Worm (Caenorhabditis elegans) whole organism, L1 larva: Measurements from ENCODE around the gene B0034.5.

Experiments
- C04F5.9 ChIP-seq: sonication (generic microtip); optimal IDR thresholded peaks from 2 replicates; lab custom pipeline; 2016; ENCODE audit warnings: missing genetic modification characterization, missing compliant biosample characterization
- C34B4.2 ChIP-seq: sonication (generic microtip); optimal IDR thresholded peaks from 2 replicates; lab custom pipeline; 2017; ENCODE audit warnings: mild to moderate bottlenecking, missing genetic modification characterization, missing compliant biosample characterization
- aha-1 ChIP-seq: fragments of 150-350 bp; optimal IDR thresholded peaks from 2 replicates; lab custom pipeline; 2014; ENCODE audit warnings: missing biosample characterization, missing genetic modification characterization
- alr-1 ChIP-seq: fragments of 200-800 bp; sonication (Bioruptor generic); optimal IDR thresholded peaks from 2 replicates; lab custom pipeline; 2018; ENCODE audit warnings: borderline replicate concordance, mild to moderate bottlenecking, missing genetic modification characterization, missing compliant biosample characterization
- blmp-1 ChIP-seq: fragments of 150-350 bp; optimal IDR thresholded peaks from 2 replicates; lab custom pipeline; 2014; ENCODE audit warnings: missing biosample characterization, missing genetic modification characterization
- ceh-63 ChIP-seq: fragments of 200-800 bp; sonication (Bioruptor generic); optimal IDR thresholded peaks from 2 replicates; lab custom pipeline; 2018; ENCODE audit warnings: mild to moderate bottlenecking, missing genetic modification characterization, missing compliant biosample characterization
- ceh-8 ChIP-seq: fragments of 200-800 bp; sonication (Bioruptor generic); optimal IDR thresholded peaks from 2 replicates; lab custom pipeline; 2018; ENCODE audit warnings: mild to moderate bottlenecking, missing genetic modification characterization, moderate library complexity, missing compliant biosample characterization
- ceh-82 ChIP-seq, 3 experiments: fragments of 150-350 bp in 1 of 3; sonication (generic microtip) in 2 of 3; optimal IDR thresholded peaks; 2 replicates each; lab custom pipeline; 2014 to 2017; ENCODE audit warnings: missing biosample characterization in 3 of 3, missing genetic modification characterization in 3 of 3
- dpl-1 ChIP-seq, 3 experiments: fragments of 150-350 bp in 2 of 3; sonication (generic microtip) in 1 of 3; optimal IDR thresholded peaks; 2 replicates each; lab custom pipeline; 2014 to 2017; ENCODE audit warnings: missing biosample characterization in 3 of 3, missing genetic modification characterization in 3 of 3, missing genetic modification reagents in 3 of 3
- efl-3 ChIP-seq: fragments of 200-800 bp; sonication (Bioruptor generic); optimal IDR thresholded peaks from 2 replicates; lab custom pipeline; 2018; ENCODE audit warnings: mild to moderate bottlenecking, missing genetic modification characterization, missing compliant biosample characterization
- egl-13 ChIP-seq: sonication (generic microtip); optimal IDR thresholded peaks from 2 replicates; lab custom pipeline; 2016; ENCODE audit warnings: missing genotype, missing genetic modification reagents, missing genetic modification characterization, missing compliant biosample characterization
- egl-27 ChIP-seq, 2 experiments: fragments of 150-350 bp in 1 of 2; sonication (generic microtip); optimal IDR thresholded peaks; 3 replicates each; lab custom pipeline; 2017 to 2018; ENCODE audit warnings: missing biosample characterization in 2 of 2, missing genetic modification characterization in 2 of 2, missing genetic modification reagents in 2 of 2
- fkh-8 ChIP-seq: sonication (generic microtip); optimal IDR thresholded peaks from 2 replicates; lab custom pipeline; 2016; ENCODE audit warnings: mild to moderate bottlenecking, missing genetic modification characterization, missing compliant biosample characterization
- hlh-17 ChIP-seq: fragments of 200-800 bp; sonication (Bioruptor generic); optimal IDR thresholded peaks from 2 replicates; lab custom pipeline; 2018; ENCODE audit warnings: missing genetic modification characterization, mild to moderate bottlenecking, missing compliant biosample characterization, moderate library complexity, borderline replicate concordance
- hpl-2 ChIP-seq: fragments of 150-350 bp; optimal IDR thresholded peaks from 2 replicates; lab custom pipeline; 2014; ENCODE audit warnings: missing biosample characterization, missing genetic modification reagents, missing genetic modification characterization
- irx-1 ChIP-seq: sonication (generic microtip); optimal IDR thresholded peaks from 2 replicates; lab custom pipeline; 2016; ENCODE audit warnings: missing genetic modification characterization, missing compliant biosample characterization
- lin-14 ChIP-seq: fragments of 200-800 bp; sonication (Bioruptor generic); optimal IDR thresholded peaks from 2 replicates; lab custom pipeline; 2018; ENCODE audit warnings: mild to moderate bottlenecking, missing genetic modification characterization, moderate library complexity, missing compliant biosample characterization
- lin-15B ChIP-seq: fragments of 150-350 bp; sonication (generic microtip); optimal IDR thresholded peaks from 3 replicates; lab custom pipeline; 2014; ENCODE audit warnings: missing biosample characterization, missing genetic modification characterization
- lin-35 ChIP-seq, 2 experiments: fragments of 150-350 bp; optimal IDR thresholded peaks; 2 replicates each; lab custom pipeline; 2014; ENCODE audit warnings: missing biosample characterization in 2 of 2, missing genetic modification characterization in 2 of 2, missing genetic modification reagents in 2 of 2
- lir-3 ChIP-seq: sonication (generic microtip); optimal IDR thresholded peaks from 2 replicates; lab custom pipeline; 2016; ENCODE audit warnings: mild to moderate bottlenecking, missing genetic modification characterization, moderate library complexity, missing compliant biosample characterization; ENCODE audit not compliant: poor library complexity
- mab-9 ChIP-seq: fragments of 200-800 bp; sonication (Bioruptor generic); IDR thresholded peaks from 2 replicates; pipeline ENCODE4 v1.3.6; 2022; ENCODE audit warnings: missing genetic modification reagents, missing genetic modification characterization, missing compliant biosample characterization
- mdl-1 ChIP-seq, 2 experiments: fragments of 150-350 bp; optimal IDR thresholded peaks; 2 replicates each; lab custom pipeline; 2014 to 2017; ENCODE audit warnings: missing biosample characterization in 2 of 2, missing genetic modification characterization in 2 of 2, inconsistent platforms in 1 of 2
- nhr-11 ChIP-seq: fragments of 150-350 bp; optimal IDR thresholded peaks from 2 replicates; lab custom pipeline; 2014; ENCODE audit warnings: missing biosample characterization, missing genetic modification characterization
- nhr-12 ChIP-seq: sonication (generic microtip); optimal IDR thresholded peaks from 2 replicates; lab custom pipeline; 2017; ENCODE audit warnings: missing biosample characterization, missing genetic modification characterization
- nhr-20 ChIP-seq: sonication (generic microtip); optimal IDR thresholded peaks from 2 replicates; lab custom pipeline; 2016; ENCODE audit warnings: mild to moderate bottlenecking, missing genetic modification characterization, missing compliant biosample characterization
- nhr-71 ChIP-seq: sonication (generic microtip); optimal IDR thresholded peaks from 2 replicates; lab custom pipeline; 2016; ENCODE audit warnings: mild to moderate bottlenecking, missing genetic modification characterization, moderate library complexity, missing compliant biosample characterization
- nhr-76 ChIP-seq: sonication (generic microtip); optimal IDR thresholded peaks from 2 replicates; lab custom pipeline; 2017; ENCODE audit warnings: missing biosample characterization, missing genetic modification characterization
- nhr-90 ChIP-seq: sonication (generic microtip); optimal IDR thresholded peaks from 2 replicates; lab custom pipeline; 2016; ENCODE audit warnings: mild to moderate bottlenecking, missing genetic modification characterization, missing compliant biosample characterization; ENCODE audit not compliant: poor library complexity
- pag-3 ChIP-seq: sonication (generic microtip); optimal IDR thresholded peaks from 2 replicates; lab custom pipeline; 2017; ENCODE audit warnings: missing genetic modification characterization, mild to moderate bottlenecking, missing compliant biosample characterization, antibody characterized with exemption, borderline replicate concordance; ENCODE audit not compliant: insufficient read depth
- pax-3 ChIP-seq: fragments of 200-800 bp; sonication (Bioruptor generic); optimal IDR thresholded peaks from 2 replicates; lab custom pipeline; 2018; ENCODE audit warnings: mild to moderate bottlenecking, missing genetic modification characterization, moderate library complexity, missing compliant biosample characterization
- pqm-1 ChIP-seq: sonication (generic microtip); optimal IDR thresholded peaks from 3 replicates; lab custom pipeline; 2017; ENCODE audit warnings: missing biosample characterization, missing genetic modification characterization
- snu-23 ChIP-seq: sonication (generic microtip); optimal IDR thresholded peaks from 2 replicates; lab custom pipeline; 2016; ENCODE audit warnings: missing genetic modification characterization, missing compliant biosample characterization
- sup-37 ChIP-seq: fragments of 200-800 bp; sonication (Bioruptor generic); optimal IDR thresholded peaks from 2 replicates; lab custom pipeline; 2018; ENCODE audit warnings: mild to moderate bottlenecking, missing genetic modification characterization, missing compliant biosample characterization
- unc-130 ChIP-seq: fragments of 150-350 bp; optimal IDR thresholded peaks from 2 replicates; lab custom pipeline; 2017; ENCODE audit warnings: missing biosample characterization, missing genetic modification characterization, inconsistent platforms
- unc-30 ChIP-seq: sonication (generic microtip); optimal IDR thresholded peaks from 2 replicates; lab custom pipeline; 2017; ENCODE audit warnings: missing biosample characterization, missing genetic modification characterization
- unc-62 ChIP-seq: fragments of 150-350 bp; optimal IDR thresholded peaks from 2 replicates; lab custom pipeline; 2014; ENCODE audit warnings: missing biosample characterization, missing genetic modification reagents, missing genetic modification characterization
- unc-86 ChIP-seq: sonication (generic microtip); optimal IDR thresholded peaks from 2 replicates; lab custom pipeline; 2016; ENCODE audit warnings: missing genetic modification characterization, missing compliant biosample characterization
- unc-98 ChIP-seq: fragments of 200-800 bp; sonication (Bioruptor generic); IDR thresholded peaks from 2 replicates; pipeline ENCODE4 v1.3.6; 2022; ENCODE audit warnings: missing genetic modification characterization, missing compliant biosample characterization
- xbp-1 ChIP-seq: sonication (generic microtip); optimal IDR thresholded peaks from 2 replicates; lab custom pipeline; 2016; ENCODE audit warnings: missing genetic modification characterization, missing compliant biosample characterization
- zag-1 ChIP-seq: fragments of 150-350 bp; optimal IDR thresholded peaks from 2 replicates; lab custom pipeline; 2014; ENCODE audit warnings: missing biosample characterization, missing genetic modification characterization
- ztf-11 ChIP-seq, 2 experiments: sonication (generic microtip); optimal IDR thresholded peaks; 2 replicates each; lab custom pipeline; 2016 to 2017; ENCODE audit warnings: missing genetic modification characterization in 2 of 2, missing biosample characterization in 1 of 2, missing compliant biosample characterization in 1 of 2
- ztf-4 ChIP-seq: fragments of 150-350 bp; optimal IDR thresholded peaks from 2 replicates; lab custom pipeline; 2014; ENCODE audit warnings: missing biosample characterization, missing genetic modification characterization

The B0034.5 gene

DNA sequence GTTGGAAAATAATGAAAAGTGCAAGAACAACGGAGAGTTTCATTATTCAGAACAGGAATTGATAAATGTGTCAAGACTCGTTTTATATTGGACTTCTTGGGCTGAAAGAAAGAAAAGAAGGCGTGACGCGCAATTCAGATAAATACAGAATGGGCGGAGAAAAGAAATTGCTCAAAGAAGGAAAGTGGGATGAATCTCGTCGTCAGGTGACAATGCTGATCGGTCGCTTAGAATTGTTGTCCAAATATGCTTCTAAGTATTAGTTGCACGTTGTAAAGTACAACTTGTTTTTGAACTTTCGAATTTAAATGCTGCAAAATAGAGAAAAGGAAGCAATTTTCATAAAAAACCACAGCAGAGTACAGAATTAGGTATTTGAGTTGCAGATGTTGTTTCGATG is 15.9 kb upstream of the B0034.5 start, which contains the start of gene ins-3:
Gene ins-3 (minus strand): TSS at position 101 of the 400 bp plus-strand sequence.
- TF ChIP-seq fkh-8 (tag; lab: Kevin White, UChicago) (peak; percentile 65), nhr-71 (tag; lab: Kevin White, UChicago) (peak; percentile 38), pax-3 (tag; lab: Kevin White, UChicago) (peak; percentile 14), ceh-82 (tag; optimal IDR thresholded peaks at IDR 0.05; lab: Kevin White, UChicago) (no peak)

DNA sequence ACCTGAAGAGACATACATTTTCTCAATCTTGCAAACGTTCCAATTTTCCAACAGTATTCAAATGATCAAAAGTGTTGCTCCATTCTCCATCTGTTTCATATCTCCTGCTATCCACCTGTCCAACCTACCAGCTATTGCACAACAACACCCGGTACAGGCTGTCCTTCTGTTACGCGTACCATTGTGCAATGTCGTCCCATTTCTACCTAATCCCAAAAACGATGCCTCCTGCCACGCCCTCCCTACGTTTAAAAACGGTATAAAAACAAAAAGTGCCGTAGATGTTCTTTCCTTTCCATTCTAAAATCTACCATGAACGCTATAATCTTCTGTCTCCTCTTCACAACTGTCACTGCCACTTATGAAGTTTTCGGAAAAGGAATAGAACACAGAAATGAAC is 13.4 kb upstream of the B0034.5 start, which contains the start of gene ins-2:
Gene ins-2 (plus strand): TSS at position 301 of the 400 bp plus-strand sequence.
- TF ChIP-seq egl-27 (tag; optimal IDR thresholded peaks at IDR 0.05; lab: Kevin White, UChicago), result no peak
- no peak for TF ChIP-seq snu-23
- no peak for TF ChIP-seq fkh-8 (tag; lab: Kevin White, UChicago)
- no peak for TF ChIP-seq hpl-2
- no peak for TF ChIP-seq ceh-82 (tag; optimal IDR thresholded peaks at IDR 0.05; lab: Kevin White, UChicago)
- no peak for TF ChIP-seq pqm-1 (tag; lab: Kevin White, UChicago)
- TF ChIP-seq ztf-11 (tag; optimal IDR thresholded peaks at IDR 0.05; lab: Kevin White, UChicago), result no peak
- no peak for TF ChIP-seq unc-98 (GFP tag; lab: Robert Waterston, UW)
- TF ChIP-seq unc-62 (GFP tag; lab: Kevin White, UChicago), result no peak
- no peak for TF ChIP-seq mdl-1 (tag; optimal IDR thresholded peaks at IDR 0.05; lab: Kevin White, UChicago)
- TF ChIP-seq ceh-63 (GFP tag; lab: Kevin White, UChicago), result no peak
- no peak for TF ChIP-seq nhr-76 (tag; lab: Kevin White, UChicago)

DNA sequence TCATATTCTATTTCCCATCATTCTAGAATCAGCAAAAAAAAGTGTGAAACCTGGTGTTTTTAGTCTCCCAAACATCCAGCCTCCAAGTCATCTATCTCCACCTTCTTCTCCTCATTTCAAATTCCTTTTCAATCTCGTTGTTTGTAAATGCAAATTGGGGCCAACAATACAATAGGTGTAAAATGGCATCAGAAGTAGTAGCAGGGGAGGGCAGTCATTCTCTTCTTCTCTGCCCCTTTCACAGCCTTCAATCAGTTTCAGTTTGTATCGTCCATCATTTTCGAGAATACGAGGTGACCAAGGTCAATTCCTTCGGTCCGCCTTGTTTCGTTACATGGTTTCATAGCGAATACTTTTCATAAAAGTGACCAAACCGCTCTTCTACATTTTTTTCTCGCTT is 5.5 kb downstream of the B0034.5 start, which contains the start of gene B0034.4:
Gene B0034.4 (minus strand): TSS at position 229 of the 400 bp plus-strand sequence.
- TF ChIP-seq zag-1 (tag; lab: Kevin White, UChicago), result no peak
- peak; percentile 14 for TF ChIP-seq lin-14 (GFP tag; lab: Kevin White, UChicago)
- TF ChIP-seq fkh-8 (tag; lab: Kevin White, UChicago), result no peak

DNA sequence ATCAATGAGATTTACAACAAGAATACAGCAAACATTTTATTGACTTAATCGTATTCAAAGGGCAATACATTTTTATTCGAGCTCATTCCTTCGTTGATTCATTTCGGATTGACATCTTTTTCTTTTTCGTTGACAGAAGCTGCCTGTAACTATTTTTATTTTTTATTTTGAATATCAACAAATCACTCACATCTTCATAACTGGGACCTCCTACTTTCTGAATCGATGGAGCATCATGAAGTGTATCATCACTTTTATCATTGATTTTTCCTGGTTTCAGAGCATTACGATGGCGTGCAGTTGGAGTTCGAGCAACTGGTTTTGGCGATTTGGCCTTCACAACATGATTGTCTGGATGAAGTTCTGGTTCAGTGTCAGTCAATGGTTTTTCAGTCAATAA is 6.7 kb downstream of the B0034.5 start, which contains the start of gene B0034.1:
Gene B0034.1 (plus strand): TSS at position 301 of the 400 bp plus-strand sequence.
- TF ChIP-seq nhr-12 (tag; lab: Kevin White, UChicago), result no peak
- no peak for TF ChIP-seq irx-1
- TF ChIP-seq nhr-20 (tag; lab: Kevin White, UChicago), result no peak
- no peak for TF ChIP-seq pax-3 (tag; lab: Kevin White, UChicago)
- no peak for TF ChIP-seq nhr-90 (tag; lab: Kevin White, UChicago)
- no peak for TF ChIP-seq nhr-11 (tag; lab: Kevin White, UChicago)
- no peak for TF ChIP-seq nhr-76 (tag; lab: Kevin White, UChicago)
- no peak for TF ChIP-seq unc-30 (tag; lab: Kevin White, UChicago)
- TF ChIP-seq aha-1 (tag; lab: Kevin White, UChicago), result no peak
- no peak for TF ChIP-seq unc-98 (GFP tag; lab: Robert Waterston, UW)
- TF ChIP-seq lir-3 (tag; lab: Kevin White, UChicago), result no peak
- TF ChIP-seq C04F5.9, result no peak
- TF ChIP-seq C34B4.2 (tag; lab: Kevin White, UChicago), result no peak
- no peak for TF ChIP-seq hlh-17
- no peak for TF ChIP-seq alr-1 (tag; lab: Kevin White, UChicago)
- TF ChIP-seq unc-130, result no peak
- no peak for TF ChIP-seq lin-15B (tag; lab: Kevin White, UChicago)

DNA sequence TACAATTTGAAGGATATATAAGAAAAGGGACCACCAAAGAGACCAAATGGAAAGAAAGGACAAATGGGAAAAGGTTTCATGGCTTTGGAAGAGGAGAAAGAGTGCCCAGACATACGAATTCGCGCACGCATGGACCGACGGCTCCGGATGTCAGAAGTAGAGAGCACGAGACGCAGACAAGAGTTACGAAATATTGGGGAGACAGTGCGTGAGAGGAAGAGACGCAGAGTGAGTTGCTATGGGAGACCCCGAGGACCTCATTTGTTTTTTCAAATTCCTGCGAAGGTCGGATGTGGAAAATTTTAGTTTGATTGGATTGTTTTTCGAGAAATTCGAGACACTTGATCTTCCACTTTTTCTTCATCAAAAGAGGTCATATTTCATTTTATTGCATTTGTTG is 8.1 kb downstream of the B0034.5 start:
- TF ChIP-seq nhr-20 (tag; lab: Kevin White, UChicago) (no peak), lir-3 (tag; lab: Kevin White, UChicago) (no peak), xbp-1 (tag; lab: Kevin White, UChicago) (no peak), ceh-8 (GFP tag; lab: Kevin White, UChicago) (no peak), blmp-1 (tag; lab: Kevin White, UChicago) (no peak), efl-3 (no peak), nhr-12 (tag; lab: Kevin White, UChicago) (no peak), nhr-71 (tag; lab: Kevin White, UChicago) (peak; percentile 64), sup-37 (no peak), snu-23 (no peak), ceh-82 (tag; optimal IDR thresholded peaks at IDR 0.05; lab: Kevin White, UChicago) (peak; percentile 23 to 73 (median 51)), dpl-1 (GFP tag; optimal IDR thresholded peaks at IDR 0.05; lab: Kevin White, UChicago) (no peak), egl-13 (tag; lab: Kevin White, UChicago) (peak; percentile 20), pag-3 (tag; lab: Kevin White, UChicago) (no peak), lin-35 (GFP tag; optimal IDR thresholded peaks at IDR 0.05; lab: Kevin White, UChicago) (peak in 1 of 2 experiments; percentile 5), pax-3 (tag; lab: Kevin White, UChicago) (no peak), unc-86 (tag; lab: Kevin White, UChicago) (peak; percentile 48), ztf-11 (tag; optimal IDR thresholded peaks at IDR 0.05; lab: Kevin White, UChicago) (no peak), mab-9 (GFP tag; lab: Robert Waterston, UW) (no peak), ztf-4 (tag; lab: Kevin White, UChicago) (no peak)
